Worm (Caenorhabditis elegans) whole organism, late embryonic: ENCODE results near the gene klp-3.

Experiments
- ceh-9 ChIP-seq: sonication (generic microtip); optimal IDR thresholded peaks from 2 replicates; lab custom pipeline; 2016; ENCODE audit warnings: mild to moderate bottlenecking, missing genetic modification characterization, inconsistent platforms, missing compliant biosample characterization
- mec-3 ChIP-seq: sonication (generic microtip); optimal IDR thresholded peaks from 2 replicates; lab custom pipeline; 2016; ENCODE audit warnings: borderline replicate concordance, missing genetic modification characterization, missing compliant biosample characterization
- nfya-1 ChIP-seq: sonication (generic microtip); optimal IDR thresholded peaks from 2 replicates; lab custom pipeline; 2017; ENCODE audit warnings: missing genetic modification characterization, mild to moderate bottlenecking, missing compliant biosample characterization, antibody characterized with exemption, moderate library complexity
- npax-4 ChIP-seq: sonication (generic microtip); optimal IDR thresholded peaks from 2 replicates; lab custom pipeline; 2016; ENCODE audit warnings: missing genetic modification characterization, missing compliant biosample characterization
- pat-9 ChIP-seq: fragments of 200-800 bp; sonication (Bioruptor generic); optimal IDR thresholded peaks from 2 replicates; lab custom pipeline; 2018; ENCODE audit warnings: mild to moderate bottlenecking, missing genetic modification characterization, moderate library complexity, missing compliant biosample characterization
- unc-55 ChIP-seq: sonication (generic microtip); optimal IDR thresholded peaks from 2 replicates; lab custom pipeline; 2017; ENCODE audit warnings: missing biosample characterization, missing genetic modification reagents, missing genetic modification characterization

DNA sequence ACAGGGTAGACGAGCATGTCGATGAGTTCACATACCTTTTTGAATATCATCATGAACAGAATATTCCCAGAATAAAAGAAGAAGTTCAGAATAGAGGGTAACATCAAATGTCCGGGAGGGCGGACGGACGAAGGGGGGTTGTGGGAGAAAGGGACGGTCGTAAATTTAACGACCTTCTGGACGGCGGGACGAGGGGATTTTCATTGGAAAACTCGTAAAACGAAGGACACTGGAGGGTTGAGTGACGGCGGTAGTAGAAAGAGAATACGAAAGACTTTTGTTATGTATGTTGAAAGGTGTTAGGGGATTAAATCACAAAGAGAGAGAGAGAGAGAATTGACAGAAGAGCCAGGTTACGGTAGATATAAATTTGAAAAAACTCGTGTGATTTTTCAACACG, 8.4 kb downstream of the klp-3 start:
- TF ChIP-seq npax-4 (no peak), nfya-1 (tag; lab: Kevin White, UChicago) (no peak), unc-55 (GFP tag; lab: Kevin White, UChicago) (no peak), ceh-9 (tag; lab: Kevin White, UChicago) (no peak), mec-3 (tag; lab: Kevin White, UChicago) (no peak), pat-9 (no peak)
